Worm (Caenorhabditis elegans) whole organism, L1 larva: Measurements from ENCODE around the gene F14D7.8.

Experiments
- C04F5.9 ChIP-seq: sonication (generic microtip); optimal IDR thresholded peaks from 2 replicates; lab custom pipeline; 2016; ENCODE audit warnings: missing genetic modification characterization, missing compliant biosample characterization
- C16A3.4 ChIP-seq: fragments of 150-350 bp; optimal IDR thresholded peaks from 2 replicates; lab custom pipeline; 2014; ENCODE audit warnings: missing biosample characterization, missing genetic modification characterization
- C34B4.2 ChIP-seq: sonication (generic microtip); optimal IDR thresholded peaks from 2 replicates; lab custom pipeline; 2017; ENCODE audit warnings: mild to moderate bottlenecking, missing genetic modification characterization, missing compliant biosample characterization
- aha-1 ChIP-seq: fragments of 150-350 bp; optimal IDR thresholded peaks from 2 replicates; lab custom pipeline; 2014; ENCODE audit warnings: missing biosample characterization, missing genetic modification characterization
- alr-1 ChIP-seq: fragments of 200-800 bp; sonication (Bioruptor generic); optimal IDR thresholded peaks from 2 replicates; lab custom pipeline; 2018; ENCODE audit warnings: borderline replicate concordance, mild to moderate bottlenecking, missing genetic modification characterization, missing compliant biosample characterization
- blmp-1 ChIP-seq: fragments of 150-350 bp; optimal IDR thresholded peaks from 2 replicates; lab custom pipeline; 2014; ENCODE audit warnings: missing biosample characterization, missing genetic modification characterization
- ceh-63 ChIP-seq: fragments of 200-800 bp; sonication (Bioruptor generic); optimal IDR thresholded peaks from 2 replicates; lab custom pipeline; 2018; ENCODE audit warnings: mild to moderate bottlenecking, missing genetic modification characterization, missing compliant biosample characterization
- ceh-8 ChIP-seq: fragments of 200-800 bp; sonication (Bioruptor generic); optimal IDR thresholded peaks from 2 replicates; lab custom pipeline; 2018; ENCODE audit warnings: mild to moderate bottlenecking, missing genetic modification characterization, moderate library complexity, missing compliant biosample characterization
- ceh-82 ChIP-seq, 3 experiments: fragments of 150-350 bp in 1 of 3; sonication (generic microtip) in 2 of 3; optimal IDR thresholded peaks; 2 replicates each; lab custom pipeline; 2014 to 2017; ENCODE audit warnings: missing biosample characterization in 3 of 3, missing genetic modification characterization in 3 of 3
- ceh-88 ChIP-seq: fragments of 200-800 bp; sonication (Bioruptor generic); IDR thresholded peaks from 2 replicates; pipeline ENCODE4 v1.3.6; 2022; ENCODE audit warnings: missing genetic modification characterization, missing compliant biosample characterization
- ces-1 ChIP-seq: fragments of 150-350 bp; optimal IDR thresholded peaks from 2 replicates; lab custom pipeline; 2014; ENCODE audit warnings: missing biosample characterization, missing genetic modification reagents, missing genetic modification characterization
- dpl-1 ChIP-seq, 3 experiments: fragments of 150-350 bp in 2 of 3; sonication (generic microtip) in 1 of 3; optimal IDR thresholded peaks; 2 replicates each; lab custom pipeline; 2014 to 2017; ENCODE audit warnings: missing biosample characterization in 3 of 3, missing genetic modification characterization in 3 of 3, missing genetic modification reagents in 3 of 3
- efl-3 ChIP-seq: fragments of 200-800 bp; sonication (Bioruptor generic); optimal IDR thresholded peaks from 2 replicates; lab custom pipeline; 2018; ENCODE audit warnings: mild to moderate bottlenecking, missing genetic modification characterization, missing compliant biosample characterization
- egl-13 ChIP-seq: sonication (generic microtip); optimal IDR thresholded peaks from 2 replicates; lab custom pipeline; 2016; ENCODE audit warnings: missing genotype, missing genetic modification reagents, missing genetic modification characterization, missing compliant biosample characterization
- elt-2 ChIP-seq: sonication (generic microtip); optimal IDR thresholded peaks from 2 replicates; lab custom pipeline; 2016; ENCODE audit warnings: missing genetic modification characterization, mild to moderate bottlenecking, inconsistent platforms, missing compliant biosample characterization, missing genetic modification reagents
- elt-3 ChIP-seq, 6 experiments: fragments of 150-350 bp in 1 of 6; sonication (generic microtip); optimal IDR thresholded peaks; 2 replicates each; lab custom pipeline; 2017 to 2018; ENCODE audit warnings: missing biosample characterization in 6 of 6, missing genetic modification characterization in 6 of 6, inconsistent platforms in 1 of 6
- ets-5 ChIP-seq: fragments of 200-800 bp; sonication (Bioruptor generic); IDR thresholded peaks from 2 replicates; pipeline ENCODE4 v1.3.6; 2022; ENCODE audit warnings: missing genetic modification characterization, missing compliant biosample characterization
- fkh-4 ChIP-seq: sonication (generic microtip); optimal IDR thresholded peaks from 2 replicates; lab custom pipeline; 2016; ENCODE audit warnings: missing compliant biosample characterization, missing genetic modification characterization, borderline replicate concordance
- fkh-8 ChIP-seq: sonication (generic microtip); optimal IDR thresholded peaks from 2 replicates; lab custom pipeline; 2016; ENCODE audit warnings: mild to moderate bottlenecking, missing genetic modification characterization, missing compliant biosample characterization
- fos-1 ChIP-seq: fragments of 150-350 bp; optimal IDR thresholded peaks from 2 replicates; lab custom pipeline; 2014; ENCODE audit warnings: missing biosample characterization, missing genetic modification characterization
- grh-1 ChIP-seq: fragments of 200-800 bp; sonication (Bioruptor generic); IDR thresholded peaks from 2 replicates; pipeline ENCODE4 v1.3.6; 2022; ENCODE audit warnings: missing genetic modification reagents, missing genetic modification characterization, missing compliant biosample characterization
- hlh-17 ChIP-seq: fragments of 200-800 bp; sonication (Bioruptor generic); optimal IDR thresholded peaks from 2 replicates; lab custom pipeline; 2018; ENCODE audit warnings: missing genetic modification characterization, mild to moderate bottlenecking, missing compliant biosample characterization, moderate library complexity, borderline replicate concordance
- hlh-4 ChIP-seq: sonication (generic microtip); optimal IDR thresholded peaks from 2 replicates; lab custom pipeline; 2016; ENCODE audit warnings: mild to moderate bottlenecking, missing genetic modification characterization, missing compliant biosample characterization
- irx-1 ChIP-seq: sonication (generic microtip); optimal IDR thresholded peaks from 2 replicates; lab custom pipeline; 2016; ENCODE audit warnings: missing genetic modification characterization, missing compliant biosample characterization
- lin-15B ChIP-seq: fragments of 150-350 bp; sonication (generic microtip); optimal IDR thresholded peaks from 3 replicates; lab custom pipeline; 2014; ENCODE audit warnings: missing biosample characterization, missing genetic modification characterization
- lin-35 ChIP-seq, 2 experiments: fragments of 150-350 bp; optimal IDR thresholded peaks; 2 replicates each; lab custom pipeline; 2014; ENCODE audit warnings: missing biosample characterization in 2 of 2, missing genetic modification characterization in 2 of 2, missing genetic modification reagents in 2 of 2
- lir-3 ChIP-seq: sonication (generic microtip); optimal IDR thresholded peaks from 2 replicates; lab custom pipeline; 2016; ENCODE audit warnings: mild to moderate bottlenecking, missing genetic modification characterization, moderate library complexity, missing compliant biosample characterization; ENCODE audit not compliant: poor library complexity
- mab-9 ChIP-seq: fragments of 200-800 bp; sonication (Bioruptor generic); IDR thresholded peaks from 2 replicates; pipeline ENCODE4 v1.3.6; 2022; ENCODE audit warnings: missing genetic modification reagents, missing genetic modification characterization, missing compliant biosample characterization
- mef-2 ChIP-seq: fragments of 150-350 bp; optimal IDR thresholded peaks from 2 replicates; lab custom pipeline; 2014; ENCODE audit warnings: missing biosample characterization, missing genetic modification characterization
- mep-1 ChIP-seq: fragments of 150-350 bp; optimal IDR thresholded peaks from 2 replicates; lab custom pipeline; 2014; ENCODE audit warnings: missing biosample characterization, missing genetic modification characterization
- nhr-11 ChIP-seq: fragments of 150-350 bp; optimal IDR thresholded peaks from 2 replicates; lab custom pipeline; 2014; ENCODE audit warnings: missing biosample characterization, missing genetic modification characterization
- nhr-12 ChIP-seq: sonication (generic microtip); optimal IDR thresholded peaks from 2 replicates; lab custom pipeline; 2017; ENCODE audit warnings: missing biosample characterization, missing genetic modification characterization
- nhr-19 ChIP-seq: fragments of 200-800 bp; sonication (Bioruptor generic); conservative IDR thresholded peaks from 2 replicates; pipeline ENCODE4 v1.3.6; 2022; ENCODE audit warnings: missing genetic modification characterization, missing compliant biosample characterization
- nhr-237 ChIP-seq: fragments of 150-350 bp; optimal IDR thresholded peaks from 2 replicates; lab custom pipeline; 2014; ENCODE audit warnings: missing biosample characterization, missing genetic modification characterization
- nhr-71 ChIP-seq: sonication (generic microtip); optimal IDR thresholded peaks from 2 replicates; lab custom pipeline; 2016; ENCODE audit warnings: mild to moderate bottlenecking, missing genetic modification characterization, moderate library complexity, missing compliant biosample characterization
- nhr-76 ChIP-seq: sonication (generic microtip); optimal IDR thresholded peaks from 2 replicates; lab custom pipeline; 2017; ENCODE audit warnings: missing biosample characterization, missing genetic modification characterization
- pag-3 ChIP-seq: sonication (generic microtip); optimal IDR thresholded peaks from 2 replicates; lab custom pipeline; 2017; ENCODE audit warnings: missing genetic modification characterization, mild to moderate bottlenecking, missing compliant biosample characterization, antibody characterized with exemption, borderline replicate concordance; ENCODE audit not compliant: insufficient read depth
- snpc-4 ChIP-seq: fragments of 150-350 bp; optimal IDR thresholded peaks from 2 replicates; lab custom pipeline; 2014; ENCODE audit warnings: missing biosample characterization, missing genetic modification characterization
- sptf-1 ChIP-seq: fragments of 150-350 bp; optimal IDR thresholded peaks from 2 replicates; lab custom pipeline; 2014; ENCODE audit warnings: missing biosample characterization, missing genetic modification characterization
- tbx-2 ChIP-seq: sonication (generic microtip); optimal IDR thresholded peaks from 2 replicates; lab custom pipeline; 2016; ENCODE audit warnings: missing genetic modification characterization, missing compliant biosample characterization
- tlp-1 ChIP-seq: fragments of 150-350 bp; optimal IDR thresholded peaks from 2 replicates; lab custom pipeline; 2014; ENCODE audit warnings: missing biosample characterization, missing genetic modification characterization
- unc-130 ChIP-seq: fragments of 150-350 bp; optimal IDR thresholded peaks from 2 replicates; lab custom pipeline; 2017; ENCODE audit warnings: missing biosample characterization, missing genetic modification characterization, inconsistent platforms
- unc-30 ChIP-seq: sonication (generic microtip); optimal IDR thresholded peaks from 2 replicates; lab custom pipeline; 2017; ENCODE audit warnings: missing biosample characterization, missing genetic modification characterization
- unc-62 ChIP-seq: fragments of 150-350 bp; optimal IDR thresholded peaks from 2 replicates; lab custom pipeline; 2014; ENCODE audit warnings: missing biosample characterization, missing genetic modification reagents, missing genetic modification characterization
- unc-98 ChIP-seq: fragments of 200-800 bp; sonication (Bioruptor generic); IDR thresholded peaks from 2 replicates; pipeline ENCODE4 v1.3.6; 2022; ENCODE audit warnings: missing genetic modification characterization, missing compliant biosample characterization
- zip-4 ChIP-seq: fragments of 200-800 bp; sonication (Bioruptor generic); optimal IDR thresholded peaks from 2 replicates; lab custom pipeline; 2018; ENCODE audit warnings: mild to moderate bottlenecking, missing genetic modification characterization, moderate library complexity, missing compliant biosample characterization
- ztf-4 ChIP-seq: fragments of 150-350 bp; optimal IDR thresholded peaks from 2 replicates; lab custom pipeline; 2014; ENCODE audit warnings: missing biosample characterization, missing genetic modification characterization

Gene F14D7.8

DNA sequence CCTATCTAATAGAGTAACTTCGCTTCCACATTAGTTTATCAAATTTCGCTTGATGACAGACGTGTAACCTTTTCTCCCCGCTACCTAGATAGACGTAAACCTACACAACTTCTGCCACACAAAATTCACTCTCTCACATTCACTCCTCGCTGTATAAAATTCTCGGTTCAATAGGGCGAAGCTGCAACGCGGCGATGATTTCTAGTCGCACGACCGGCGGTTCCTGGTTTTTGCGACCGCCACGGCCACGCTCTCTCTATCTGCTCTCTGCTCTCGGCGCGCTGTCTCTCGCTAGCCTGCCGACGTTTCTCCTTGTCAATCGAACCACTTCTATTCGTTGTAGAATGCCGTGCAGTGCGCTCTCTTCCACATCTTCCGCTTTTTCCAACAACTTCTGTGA is 38.4 kb upstream of the F14D7.8 start (continued):
- TF ChIP-seq unc-130 (peak; percentile 51), blmp-1 (tag; lab: Kevin White, UChicago) (peak; percentile 64), hlh-17 (GFP tag; lab: Kevin White, UChicago) (no peak), snpc-4 (tag; lab: Kevin White, UChicago) (peak; percentile 62), zip-4 (GFP tag; lab: Kevin White, UChicago) (no peak), mep-1 (tag; lab: Kevin White, UChicago) (peak; percentile 71), C04F5.9 (no peak), pag-3 (no peak), tbx-2 (tag; lab: Kevin White, UChicago) (peak; percentile 77), lin-15B (peak; percentile 83), elt-3 (tag; optimal IDR thresholded peaks at IDR 0.05; lab: Kevin White, UChicago) (peak in 4 of 6 experiments; percentile 15 to 82 (median 30)), dpl-1 (GFP tag; optimal IDR thresholded peaks at IDR 0.05; lab: Kevin White, UChicago) (peak; percentile 65 to 75 (median 72)), lin-35 (GFP tag; optimal IDR thresholded peaks at IDR 0.05; lab: Kevin White, UChicago) (peak; percentile 83 to 85), grh-1 (GFP tag; lab: Robert Waterston, UW) (peak; percentile 56; the same call in 1 of the 2 replicates), aha-1 (tag; lab: Kevin White, UChicago) (no peak), tlp-1 (no peak), sptf-1 (tag; lab: Kevin White, UChicago) (no peak)

DNA sequence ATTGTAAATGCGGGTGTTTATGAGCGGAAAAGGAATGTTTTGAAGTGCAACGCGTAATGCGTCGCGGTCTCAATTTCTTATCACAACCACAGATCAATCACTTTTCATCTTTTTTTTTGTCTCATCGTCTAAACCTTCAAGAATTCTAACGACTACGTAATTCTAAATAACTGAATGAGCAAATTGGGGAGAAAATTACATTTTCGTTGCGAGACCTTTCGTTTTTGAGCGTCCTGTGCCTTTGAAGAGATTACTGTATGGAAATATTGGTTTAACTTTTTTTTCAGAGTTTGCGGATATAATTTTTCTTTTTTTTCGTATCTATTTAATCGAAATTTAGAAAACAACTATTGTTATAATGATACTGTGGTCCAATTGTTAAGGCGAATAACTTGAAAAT is 37.9 kb upstream of the F14D7.8 start:
- TF ChIP-seq blmp-1 (tag; lab: Kevin White, UChicago) (peak; percentile 44), lin-35 (GFP tag; optimal IDR thresholded peaks at IDR 0.05; lab: Kevin White, UChicago) (peak in 1 of 2 experiments; percentile 35), mep-1 (tag; lab: Kevin White, UChicago) (no peak)
- TF ChIP-seq, all 84 proteins: peak for 2

ce11 chrV:14347234-14347826 is 34.7 kb upstream of the F14D7.8 start, which contains the start of gene cept-2:
Gene cept-2, plus strand, starts transcription at chrV:14347766.
- TF ChIP-seq aha-1 (tag; lab: Kevin White, UChicago): peak; percentile 9
- peak; percentile 86 to 89 (median 87) for TF ChIP-seq dpl-1 (GFP tag; optimal IDR thresholded peaks at IDR 0.05; lab: Kevin White, UChicago)
- TF ChIP-seq ztf-4: peak; percentile 85
- TF ChIP-seq mab-9 (GFP tag; lab: Robert Waterston, UW): peak; percentile 81
- TF ChIP-seq nhr-71 (tag; lab: Kevin White, UChicago): peak; percentile 97
- peak; percentile 71 for TF ChIP-seq fos-1
- no peak for TF ChIP-seq unc-30
- TF ChIP-seq alr-1 (tag; lab: Kevin White, UChicago): no peak
- no peak for TF ChIP-seq nhr-76
- peak; percentile 31 for TF ChIP-seq efl-3 (GFP tag; lab: Kevin White, UChicago)
- peak; percentile 85 for TF ChIP-seq fkh-4
- TF ChIP-seq C16A3.4 (tag; lab: Kevin White, UChicago): peak; percentile 98
- TF ChIP-seq ceh-63 (GFP tag; lab: Kevin White, UChicago): no peak
- TF ChIP-seq tbx-2 (tag; lab: Kevin White, UChicago): peak; percentile 94
- peak; percentile 46 for TF ChIP-seq elt-2 (tag; lab: Kevin White, UChicago)
- no peak for TF ChIP-seq ces-1 (GFP tag; lab: Kevin White, UChicago)
- TF ChIP-seq ceh-82 (tag; optimal IDR thresholded peaks at IDR 0.05; lab: Kevin White, UChicago): peak; percentile 84 to 95 (median 94)
- TF ChIP-seq ceh-8 (GFP tag; lab: Kevin White, UChicago): peak; percentile 84
- no peak for TF ChIP-seq sptf-1 (tag; lab: Kevin White, UChicago)
- peak; percentile 96 for TF ChIP-seq nhr-19 (GFP tag; lab: Robert Waterston, UW)
- no peak for TF ChIP-seq hlh-4 (tag; lab: Kevin White, UChicago)
- TF ChIP-seq fkh-8: peak; percentile 95
- peak; percentile 84 for TF ChIP-seq ceh-88
- peak; percentile 75 for TF ChIP-seq nhr-11 (tag; lab: Kevin White, UChicago)
- TF ChIP-seq lir-3 (tag; lab: Kevin White, UChicago): peak; percentile 93
- TF ChIP-seq nhr-237 (tag; lab: Kevin White, UChicago): peak; percentile 60
- TF ChIP-seq unc-98 (GFP tag; lab: Robert Waterston, UW): peak; percentile 44; the same call in 1 of the 2 replicates
- TF ChIP-seq mef-2 (tag; lab: Kevin White, UChicago): peak; percentile 37
- TF ChIP-seq egl-13 (tag; lab: Kevin White, UChicago): peak; percentile 91
- TF ChIP-seq ets-5 (GFP tag; lab: Robert Waterston, UW): no peak
- no peak for TF ChIP-seq nhr-12 (tag; lab: Kevin White, UChicago)
- TF ChIP-seq lin-35 (GFP tag; optimal IDR thresholded peaks at IDR 0.05; lab: Kevin White, UChicago): peak; percentile 87 to 88
- no peak for TF ChIP-seq unc-62 (GFP tag; lab: Kevin White, UChicago)
- TF ChIP-seq C34B4.2 (tag; lab: Kevin White, UChicago): no peak
- TF ChIP-seq irx-1 (tag; lab: Kevin White, UChicago): peak; percentile 82
